ENCODE assay signal across 4 fruit fly cellular contexts in genomic region chr3L:441644-442193, dm6.
TF ChIP-seq lines count a peak whose summit lies in the region.

No protein-coding gene starts in this region.

- peak; percentile 40 to 53 for TF ChIP-seq CTCF in S2 (optimal IDR thresholded peaks at IDR 0.05; lab: Kevin White, UChicago)
- TF ChIP-seq CTCF in whole organism, embryonic (GFP tag; optimal IDR thresholded peaks at IDR 0.05; lab: Kevin White, UChicago): peak; percentile 75

TF ChIP-seq in whole organism, embryonic, 481 proteins besides CTCF, POLR2A, EP300 and RAD21 (continues in another document):
- TF ChIP-seq en (GFP tag; optimal IDR thresholded peaks at IDR 0.05; lab: Kevin White, UChicago): no peak
- no peak for TF ChIP-seq B-H2 (GFP tag; optimal IDR thresholded peaks at IDR 0.05; lab: Kevin White, UChicago)
- TF ChIP-seq z (GFP tag; IDR thresholded peaks at IDR 0.05; lab: Robert Waterston, UW): peak; percentile 83
- TF ChIP-seq CG4707 (GFP tag; optimal IDR thresholded peaks at IDR 0.05; lab: Kevin White, UChicago): no peak
- TF ChIP-seq tx (GFP tag; optimal IDR thresholded peaks at IDR 0.05; lab: Kevin White, UChicago): no peak
- no peak for TF ChIP-seq sna (GFP tag; IDR thresholded peaks at IDR 0.05; lab: Robert Waterston, UW; ENCODE audit: partially characterized antibody)
- no peak for TF ChIP-seq pho (GFP tag; optimal IDR thresholded peaks at IDR 0.05; lab: Kevin White, UChicago)
- 0 out of 2 replicates have a peak, but pooled peaks have one; percentile 20 for TF ChIP-seq Scr (GFP tag; IDR thresholded peaks at IDR 0.05; lab: Robert Waterston, UW; ENCODE audit: partially characterized antibody)
- no peak for TF ChIP-seq Pdp1 (GFP tag; optimal IDR thresholded peaks at IDR 0.05; lab: Kevin White, UChicago)
- no peak for TF ChIP-seq chm (GFP tag; IDR thresholded peaks at IDR 0.05; lab: Robert Waterston, UW)
- no peak for TF ChIP-seq btn (GFP tag; optimal IDR thresholded peaks at IDR 0.05; lab: Kevin White, UChicago)
- peak; percentile 4 for TF ChIP-seq CG17359 (tag; optimal IDR thresholded peaks at IDR 0.05; lab: Kevin White, UChicago)
- peak; percentile 53 for TF ChIP-seq cad (GFP tag; optimal IDR thresholded peaks at IDR 0.05; lab: Kevin White, UChicago)
- peak; percentile 7 for TF ChIP-seq CG11504 (tag; optimal IDR thresholded peaks at IDR 0.05; lab: Kevin White, UChicago)
- TF ChIP-seq lmd (GFP tag; IDR thresholded peaks at IDR 0.05; lab: Robert Waterston, UW): no peak
- no peak for TF ChIP-seq disco-r (GFP tag; optimal IDR thresholded peaks at IDR 0.05; lab: Kevin White, UChicago)
- peak; percentile 31; the same call in 1 of the 2 replicates for TF ChIP-seq inv (GFP tag; IDR thresholded peaks at IDR 0.05; lab: Robert Waterston, UW; ENCODE audit: partially characterized antibody)
- TF ChIP-seq CG12104 (GFP tag; optimal IDR thresholded peaks at IDR 0.05; lab: Kevin White, UChicago): no peak
- no peak for TF ChIP-seq Xrp1 (GFP tag; IDR thresholded peaks at IDR 0.05; lab: Robert Waterston, UW)
- TF ChIP-seq CG14710 (tag; optimal IDR thresholded peaks at IDR 0.05; lab: Kevin White, UChicago): no peak
- TF ChIP-seq ab (GFP tag; optimal IDR thresholded peaks at IDR 0.05; lab: Kevin White, UChicago): no peak
- TF ChIP-seq CG8478 (optimal IDR thresholded peaks at IDR 0.05; lab: Kevin White, UChicago): peak; percentile 45
- peak; percentile 16 for TF ChIP-seq HmgD (GFP tag; optimal IDR thresholded peaks at IDR 0.05; lab: Kevin White, UChicago)
- no peak for TF ChIP-seq nau (GFP tag; optimal IDR thresholded peaks at IDR 0.05; lab: Kevin White, UChicago)
- TF ChIP-seq Atf3 (GFP tag; optimal IDR thresholded peaks at IDR 0.05; lab: Kevin White, UChicago): peak; percentile 64
- TF ChIP-seq CG6654 (GFP tag; optimal IDR thresholded peaks at IDR 0.05; lab: Kevin White, UChicago): peak; percentile 99
- peak; percentile 38; the same call in 1 of the 3 replicates for TF ChIP-seq HLH4C (GFP tag; IDR thresholded peaks at IDR 0.05; lab: Robert Waterston, UW; ENCODE audit: partially characterized antibody)
- no peak for TF ChIP-seq pnt (GFP tag; optimal IDR thresholded peaks at IDR 0.05; lab: Kevin White, UChicago)
- TF ChIP-seq pita (GFP tag; optimal IDR thresholded peaks at IDR 0.05; lab: Kevin White, UChicago): peak; percentile 57

TF ChIP-seq in whole organism, prepupa, 60 proteins besides CTCF, POLR2A, EP300 and RAD21:
- TF ChIP-seq fd85E (GFP tag; optimal IDR thresholded peaks at IDR 0.05; lab: Kevin White, UChicago) (no peak), CG10669 (GFP tag; optimal IDR thresholded peaks at IDR 0.05; lab: Kevin White, UChicago) (no peak), svp (GFP tag; lab: Kevin White, UChicago) (peak; percentile 64), dac (GFP tag; optimal IDR thresholded peaks at IDR 0.05; lab: Kevin White, UChicago) (no peak), CG6808 (GFP tag; optimal IDR thresholded peaks at IDR 0.05; lab: Kevin White, UChicago) (no peak), CG11902 (GFP tag; optimal IDR thresholded peaks at IDR 0.05; lab: Kevin White, UChicago) (no peak)

TF ChIP-seq in whole organism, wandering third instar larva, 38 proteins besides CTCF, POLR2A, EP300 and RAD21:
- no peak for TF ChIP-seq Hnf4 (GFP tag; optimal IDR thresholded peaks at IDR 0.05; lab: Kevin White, UChicago)
- peak; percentile 81 for TF ChIP-seq Myc (optimal IDR thresholded peaks at IDR 0.05; lab: Kevin White, UChicago)
